Worm (Caenorhabditis elegans): ENCODE results near the gene srh-284.

DNA sequence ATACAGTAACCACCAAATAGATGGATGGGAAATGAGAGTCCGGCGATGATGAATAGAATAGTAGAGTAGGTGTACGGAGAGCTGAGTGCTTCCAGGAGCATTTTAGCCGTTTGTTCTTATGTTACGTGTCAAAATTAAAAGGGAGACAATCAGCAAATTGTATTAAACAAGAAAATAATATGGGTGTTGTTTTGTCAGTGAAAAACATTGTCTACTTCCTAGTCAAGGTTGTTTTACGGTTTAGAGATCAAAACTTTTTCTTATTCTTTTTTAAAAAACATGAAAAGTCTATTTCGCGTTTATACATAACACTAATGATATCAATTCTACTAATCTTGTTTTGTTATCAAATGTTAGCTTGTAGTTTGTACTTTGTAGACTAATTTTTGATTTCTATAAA, 26.6 kb downstream of the srh-284 start, which contains the start of gene srh-289:
- TF ChIP-seq Y53G8AR.9 (GFP tag; conservative IDR thresholded peaks at IDR 0.05) (no peak), hlh-12 (tag; optimal IDR thresholded peaks at IDR 0.05) (no peak), dox-1 (GFP tag; IDR thresholded peaks at IDR 0.05) (no peak), pha-4 (tag; optimal IDR thresholded peaks at IDR 0.05) (no peak), unc-62 (GFP tag; optimal IDR thresholded peaks at IDR 0.05) (no peak), ztf-28 (GFP tag; IDR thresholded peaks at IDR 0.05) (no peak), lir-1 (GFP tag; conservative IDR thresholded peaks at IDR 0.05) (no peak), ama-1 (optimal IDR thresholded peaks at IDR 0.05) (no peak), ama-1 (GFP tag; optimal IDR thresholded peaks at IDR 0.05) (no peak), xnd-1 (tag; optimal IDR thresholded peaks at IDR 0.05) (no peak), zim-3 (tag; optimal IDR thresholded peaks at IDR 0.05) (no peak), snpc-1.1 (tag; optimal IDR thresholded peaks at IDR 0.05; ENCODE audit: insufficient read depth) (no peak), F49E8.2 (tag; optimal IDR thresholded peaks at IDR 0.05; ENCODE audit: insufficient read depth) (no peak), T26A5.8 (tag; optimal IDR thresholded peaks at IDR 0.05) (no peak), dpl-1 (GFP tag; optimal IDR thresholded peaks at IDR 0.05) (no peak)
